Fruit fly (Drosophila melanogaster) whole organism, embryonic: ENCODE data around the gene Plzf.

ENCODE experiments used
- B-H2 ChIP-seq: fragments of 200-800 bp; sonication (Bioruptor generic); optimal IDR thresholded peaks from 2 replicates; lab custom pipeline; 2018; ENCODE audit warnings: missing biosample characterization, mild to moderate bottlenecking, missing genetic modification characterization
- C15 ChIP-seq: fragments of 200-800 bp; sonication (Bioruptor generic); IDR thresholded peaks from 3 replicates; pipeline ENCODE4 v1.3.6; 2022; ENCODE audit warnings: missing biosample characterization, missing genetic modification characterization
- CG10267 ChIP-seq: fragments of 200-800 bp; sonication (Bioruptor generic); optimal IDR thresholded peaks from 2 replicates; lab custom pipeline; 2018; ENCODE audit warnings: missing biosample characterization, mild to moderate bottlenecking, missing genetic modification characterization, moderate library complexity
- CG10274 ChIP-seq: fragments of 200-800 bp; sonication (Bioruptor generic); optimal IDR thresholded peaks from 3 replicates; lab custom pipeline; 2017; ENCODE audit warnings: missing biosample characterization, mild to moderate bottlenecking, missing genetic modification characterization
- CG10654 ChIP-seq: fragments of 200-800 bp; sonication (Bioruptor generic); optimal IDR thresholded peaks from 2 replicates; lab custom pipeline; 2016; ENCODE audit warnings: missing biosample characterization, missing genetic modification characterization
- CG11247 ChIP-seq: fragments of 200-800 bp; sonication (Bioruptor generic); IDR thresholded peaks from 2 replicates; pipeline ENCODE4 v1.3.6; 2022; ENCODE audit warnings: missing biosample characterization, missing genetic modification characterization
- CG11723 ChIP-seq: fragments of 200-800 bp; sonication (Bioruptor generic); optimal IDR thresholded peaks from 2 replicates; lab custom pipeline; 2017; ENCODE audit warnings: missing biosample characterization, mild to moderate bottlenecking, missing genetic modification characterization
- CG12769 ChIP-seq: fragments of 200-800 bp; sonication (Bioruptor generic); optimal IDR thresholded peaks from 2 replicates; lab custom pipeline; 2019; ENCODE audit warnings: missing biosample characterization, mild to moderate bottlenecking, missing genetic modification characterization, moderate library complexity
- CG13775 ChIP-seq: fragments of 200-800 bp; sonication (Bioruptor generic); optimal IDR thresholded peaks from 3 replicates; lab custom pipeline; 2017; ENCODE audit warnings: missing biosample characterization, mild to moderate bottlenecking, missing genetic modification characterization
- CG17829 ChIP-seq: fragments of 200-800 bp; optimal IDR thresholded peaks from 2 replicates; lab custom pipeline; 2019; ENCODE audit warnings: missing biosample characterization, mild to moderate bottlenecking, missing genetic modification characterization, moderate library complexity
- CG17912 ChIP-seq: fragments of 200-800 bp; sonication (Bioruptor generic); optimal IDR thresholded peaks from 2 replicates; lab custom pipeline; 2018; ENCODE audit warnings: missing biosample characterization, mild to moderate bottlenecking, missing genetic modification characterization
- CG1792 ChIP-seq: fragments of 200-800 bp; sonication (Bioruptor generic); optimal IDR thresholded peaks from 2 replicates; lab custom pipeline; 2016; ENCODE audit warnings: missing biosample characterization, missing genetic modification characterization
- CG3065 ChIP-seq: fragments of 200-800 bp; sonication (Bioruptor generic); optimal IDR thresholded peaks from 2 replicates; lab custom pipeline; 2016; ENCODE audit warnings: missing biosample characterization, missing genetic modification characterization
- CG3163 ChIP-seq: fragments of 200-800 bp; sonication (Bioruptor generic); optimal IDR thresholded peaks from 3 replicates; lab custom pipeline; 2016; ENCODE audit warnings: missing biosample characterization, missing genetic modification characterization
- CG34224 ChIP-seq: fragments of 200-800 bp; sonication (Bioruptor generic); IDR thresholded peaks from 3 replicates; pipeline ENCODE4 v1.3.6; 2022; ENCODE audit warnings: missing biosample characterization, missing genetic modification characterization; ENCODE audit not compliant: partially characterized antibody
- CG5953 ChIP-seq: fragments of 200-800 bp; sonication (Bioruptor generic); IDR thresholded peaks from 2 replicates; pipeline ENCODE4 v1.3.6; 2022; ENCODE audit warnings: missing biosample characterization, missing genetic modification characterization
- CG6689 ChIP-seq: fragments of 200-800 bp; sonication (Bioruptor generic); IDR thresholded peaks from 2 replicates; pipeline ENCODE4 v1.3.6; 2022; ENCODE audit warnings: missing biosample characterization, missing genetic modification characterization
- CG7271 ChIP-seq: fragments of 200-800 bp; sonication (Bioruptor generic); optimal IDR thresholded peaks from 2 replicates; lab custom pipeline; 2018; ENCODE audit warnings: missing biosample characterization, mild to moderate bottlenecking, missing genetic modification characterization, moderate library complexity
- CG7839 ChIP-seq: fragments of 200-800 bp; sonication (Bioruptor generic); optimal IDR thresholded peaks from 3 replicates; lab custom pipeline; 2018; ENCODE audit warnings: missing biosample characterization, mild to moderate bottlenecking, missing genetic modification characterization, moderate library complexity
- CG8281 ChIP-seq: fragments of 200-800 bp; sonication (Bioruptor generic); optimal IDR thresholded peaks from 2 replicates; lab custom pipeline; 2018; ENCODE audit warnings: missing biosample characterization, mild to moderate bottlenecking, missing genetic modification characterization, moderate library complexity
- CG8478 ChIP-seq: fragments of >200 bp; optimal IDR thresholded peaks from 2 replicates; lab custom pipeline; 2018
- CG9215 ChIP-seq: fragments of 200-800 bp; sonication (Bioruptor generic); IDR thresholded peaks from 2 replicates; pipeline ENCODE4 v1.3.6; 2022; ENCODE audit warnings: missing biosample characterization, missing genetic modification characterization
- ERR ChIP-seq: fragments of 200-800 bp; sonication (Bioruptor generic); optimal IDR thresholded peaks from 2 replicates; lab custom pipeline; 2016; ENCODE audit warnings: missing biosample characterization, missing genetic modification characterization
- Ets97D ChIP-seq: fragments of 200-800 bp; sonication (Bioruptor generic); optimal IDR thresholded peaks from 3 replicates; lab custom pipeline; 2016; ENCODE audit warnings: missing biosample characterization, missing genetic modification characterization
- Gsc ChIP-seq: fragments of 200-800 bp; sonication (Bioruptor generic); IDR thresholded peaks from 2 replicates; pipeline ENCODE4 v1.3.6; 2022; ENCODE audit warnings: missing biosample characterization, missing genetic modification characterization
- H15 ChIP-seq: fragments of 200-800 bp; sonication (Bioruptor generic); IDR thresholded peaks from 3 replicates; pipeline ENCODE4 v1.3.6; 2022; ENCODE audit warnings: missing biosample characterization, missing genetic modification characterization
- HmgZ ChIP-seq: fragments of 200-800 bp; sonication (Bioruptor generic); optimal IDR thresholded peaks from 2 replicates; lab custom pipeline; 2018; ENCODE audit warnings: missing biosample characterization, mild to moderate bottlenecking, missing genetic modification characterization
- Jarid2 ChIP-seq: fragments of 200-800 bp; sonication (Bioruptor generic); optimal IDR thresholded peaks from 3 replicates; lab custom pipeline; 2017; ENCODE audit warnings: mild to moderate bottlenecking, missing biosample characterization, missing genetic modification reagents, missing genetic modification characterization
- Lpt ChIP-seq: fragments of >200 bp; optimal IDR thresholded peaks from 2 replicates; lab custom pipeline; 2018; ENCODE audit warnings: missing biosample characterization, missing genetic modification characterization
- NFAT ChIP-seq: fragments of 200-800 bp; sonication (Bioruptor generic); IDR thresholded peaks from 2 replicates; pipeline ENCODE4 v1.3.6; 2022; ENCODE audit warnings: missing biosample characterization, missing genetic modification characterization
- Neu2 ChIP-seq: fragments of 200-800 bp; sonication (Bioruptor generic); optimal IDR thresholded peaks from 3 replicates; lab custom pipeline; 2016; ENCODE audit warnings: missing biosample characterization, missing genetic modification characterization, borderline replicate concordance
- Optix ChIP-seq: fragments of 200-800 bp; sonication (Bioruptor generic); IDR thresholded peaks from 3 replicates; pipeline ENCODE4 v1.3.6; 2022; ENCODE audit warnings: missing biosample characterization, missing genetic modification characterization
- Ravus ChIP-seq: fragments of 200-800 bp; sonication (Bioruptor generic); IDR thresholded peaks from 2 replicates; pipeline ENCODE4 v1.3.6; 2022; ENCODE audit warnings: missing biosample characterization, missing genetic modification characterization
- Sin3A ChIP-seq: fragments of >200 bp; optimal IDR thresholded peaks from 2 replicates; lab custom pipeline; 2018
- Ssrp ChIP-seq: fragments of 200-800 bp; sonication (Bioruptor generic); optimal IDR thresholded peaks from 2 replicates; lab custom pipeline; 2018; ENCODE audit warnings: missing biosample characterization, mild to moderate bottlenecking, missing genetic modification characterization, moderate library complexity
- ato ChIP-seq: fragments of 200-800 bp; sonication (Bioruptor generic); IDR thresholded peaks from 2 replicates; pipeline ENCODE4 v1.3.6; 2022; ENCODE audit warnings: missing biosample characterization, missing genetic modification characterization; ENCODE audit not compliant: partially characterized antibody
- bcd ChIP-seq: fragments of 200-800 bp; sonication (Bioruptor generic); optimal IDR thresholded peaks from 2 replicates; lab custom pipeline; 2017; ENCODE audit warnings: missing biosample characterization, mild to moderate bottlenecking, missing genetic modification characterization
- bsh ChIP-seq, 2 experiments: fragments of 200-800 bp; sonication (Bioruptor generic); optimal IDR thresholded peaks; 2 replicates each; lab custom pipeline; 2017 to 2018; ENCODE audit warnings: mild to moderate bottlenecking in 2 of 2, missing biosample characterization in 2 of 2, missing genetic modification characterization in 2 of 2, moderate library complexity in 1 of 2
- dan ChIP-seq: fragments of 200-800 bp; sonication (Bioruptor generic); IDR thresholded peaks from 2 replicates; pipeline ENCODE4 v1.3.6; 2022; ENCODE audit warnings: missing biosample characterization, missing genetic modification characterization
- her ChIP-seq: fragments of 200-800 bp; sonication (Bioruptor generic); optimal IDR thresholded peaks from 2 replicates; lab custom pipeline; 2016; ENCODE audit warnings: missing biosample characterization, missing genetic modification characterization
- ken ChIP-seq: fragments of 200-800 bp; sonication (Bioruptor generic); IDR thresholded peaks from 3 replicates; pipeline ENCODE4 v1.3.6; 2022; ENCODE audit warnings: missing biosample characterization, missing genetic modification characterization
- klu ChIP-seq: fragments of 200-800 bp; sonication (Bioruptor generic); IDR thresholded peaks from 2 replicates; pipeline ENCODE4 v1.3.6; 2022; ENCODE audit warnings: missing biosample characterization, missing genetic modification characterization
- org-1 ChIP-seq: fragments of 200-800 bp; sonication (Bioruptor generic); optimal IDR thresholded peaks from 2 replicates; lab custom pipeline; 2017; ENCODE audit warnings: missing biosample characterization, missing genetic modification characterization
- p53 ChIP-seq: fragments of 200-800 bp; sonication (Bioruptor generic); optimal IDR thresholded peaks from 2 replicates; lab custom pipeline; 2016; ENCODE audit warnings: missing biosample characterization, missing genetic modification characterization
- row ChIP-seq: fragments of 200-800 bp; sonication (Bioruptor generic); IDR thresholded peaks from 3 replicates; pipeline ENCODE4 v1.3.6; 2022; ENCODE audit warnings: missing biosample characterization, missing genetic modification characterization
- sens-2 ChIP-seq: fragments of 200-800 bp; sonication (Bioruptor generic); IDR thresholded peaks from 2 replicates; pipeline ENCODE4 v1.3.6; 2022; ENCODE audit warnings: missing biosample characterization, missing genetic modification characterization
- seq ChIP-seq: fragments of 200-800 bp; sonication (Bioruptor generic); IDR thresholded peaks from 2 replicates; pipeline ENCODE4 v1.3.6; 2022; ENCODE audit warnings: missing biosample characterization, missing genetic modification characterization
- ssp ChIP-seq: fragments of 200-800 bp; sonication (Bioruptor generic); IDR thresholded peaks from 2 replicates; pipeline ENCODE4 v1.3.6; 2022; ENCODE audit warnings: missing biosample characterization, missing genetic modification characterization
- stc ChIP-seq: fragments of 200-800 bp; sonication (Bioruptor generic); IDR thresholded peaks from 2 replicates; pipeline ENCODE4 v1.3.6; 2022; ENCODE audit warnings: missing biosample characterization, missing genetic modification characterization
- zf30C ChIP-seq: fragments of 200-800 bp; sonication (Bioruptor generic); optimal IDR thresholded peaks from 3 replicates; lab custom pipeline; 2018; ENCODE audit warnings: missing biosample characterization, mild to moderate bottlenecking, missing genetic modification characterization

The Plzf gene

dm6 chr2L:12045941-12046855 lies 2.5 kb downstream of the Plzf start, which contains the start of gene CG6770 (continued):
- TF ChIP-seq CG7839, result peak; percentile 86
- peak; percentile 84 for TF ChIP-seq seq (GFP tag; lab: Robert Waterston, UW)
- no peak for TF ChIP-seq dan (GFP tag; lab: Robert Waterston, UW)
- TF ChIP-seq Jarid2 (GFP tag; lab: Kevin White, UChicago), result peak; percentile 76
- TF ChIP-seq NFAT (GFP tag; lab: Robert Waterston, UW), result peak; percentile 81
- TF ChIP-seq CG7271 (tag; lab: Kevin White, UChicago), result no peak
- TF ChIP-seq ken (GFP tag; lab: Robert Waterston, UW), result peak; percentile 73
- peak; percentile 16 for TF ChIP-seq CG3163 (GFP tag; lab: Kevin White, UChicago)
- TF ChIP-seq Gsc, result no peak
- TF ChIP-seq bcd, result peak; percentile 72
- peak; percentile 26 for TF ChIP-seq ERR (GFP tag; lab: Kevin White, UChicago)
- peak; percentile 91 for TF ChIP-seq B-H2 (GFP tag; lab: Kevin White, UChicago)
- TF ChIP-seq CG11247 (GFP tag; lab: Robert Waterston, UW), result peak; percentile 82
- TF ChIP-seq row (GFP tag; lab: Robert Waterston, UW), result peak; percentile 94
- no peak for TF ChIP-seq Sin3A (lab: Kevin White, UChicago)
- TF ChIP-seq Optix (GFP tag; lab: Robert Waterston, UW), result peak; percentile 62; the same call in 2 of the 3 replicates
- TF ChIP-seq CG12769, result peak; percentile 77
- TF ChIP-seq CG5953 (GFP tag; lab: Robert Waterston, UW), result peak; percentile 69
- TF ChIP-seq CG17912 (GFP tag; lab: Kevin White, UChicago), result no peak
- TF ChIP-seq CG8478 (lab: Kevin White, UChicago), result peak; percentile 21
- TF ChIP-seq CG8281 (tag; lab: Kevin White, UChicago), result peak; percentile 14
- no peak; the same call in 1 of the 2 replicates for TF ChIP-seq Ravus (GFP tag; lab: Robert Waterston, UW)
- no peak for TF ChIP-seq CG3065 (GFP tag; lab: Kevin White, UChicago)
- TF ChIP-seq ato (GFP tag; lab: Robert Waterston, UW), result no peak
- TF ChIP-seq org-1 (GFP tag; lab: Kevin White, UChicago), result peak; percentile 49
- peak; percentile 74 for TF ChIP-seq CG10267
- TF ChIP-seq stc (GFP tag; lab: Robert Waterston, UW), result peak; percentile 89
- TF ChIP-seq CG10654, result no peak
- no peak for TF ChIP-seq CG34224 (GFP tag; lab: Robert Waterston, UW)
- TF ChIP-seq CG17829 (tag; lab: Kevin White, UChicago), result peak; percentile 70
- TF ChIP-seq HmgZ (tag; lab: Kevin White, UChicago), result peak; percentile 90
- TF ChIP-seq zf30C (GFP tag; lab: Kevin White, UChicago), result peak; percentile 28
- peak; percentile 58 for TF ChIP-seq CG11723 (GFP tag; lab: Kevin White, UChicago)
- TF ChIP-seq CG9215 (GFP tag; lab: Robert Waterston, UW), result peak; percentile 65
- peak; percentile 68; the same call in 1 of the 2 replicates for TF ChIP-seq ssp (GFP tag; lab: Robert Waterston, UW)
- TF ChIP-seq Neu2 (GFP tag; lab: Kevin White, UChicago), result no peak
- peak; percentile 66; the same call in 1 of the 3 replicates for TF ChIP-seq H15
- TF ChIP-seq CG13775, result peak; percentile 59
- TF ChIP-seq CG10274, result no peak
- TF ChIP-seq her (GFP tag; lab: Kevin White, UChicago), result peak; percentile 64
- TF ChIP-seq klu, result peak; percentile 68
- TF ChIP-seq Ssrp, result peak; percentile 43
- peak; percentile 9 for TF ChIP-seq Ets97D (GFP tag; lab: Kevin White, UChicago)
- TF ChIP-seq sens-2 (GFP tag; lab: Robert Waterston, UW), result peak; percentile 53
- peak; percentile 4 for TF ChIP-seq p53 (GFP tag; lab: Kevin White, UChicago)
- TF ChIP-seq CG6689 (GFP tag; lab: Robert Waterston, UW), result peak; percentile 87
- peak; percentile 46 to 75 for TF ChIP-seq bsh (GFP tag; optimal IDR thresholded peaks at IDR 0.05; lab: Kevin White, UChicago)
- peak; percentile 4 for TF ChIP-seq CG1792
- no peak for TF ChIP-seq Lpt (GFP tag; lab: Kevin White, UChicago)
- TF ChIP-seq C15 (GFP tag; lab: Robert Waterston, UW), result 0 out of 3 replicates have a peak, but pooled peaks have one; percentile 51
